Fruit fly (Drosophila melanogaster) Kc167 (cell line): ENCODE data around the gene cry.

Experiments used
- Myc ChIP-seq: fragments of >200 bp; optimal IDR thresholded peaks from 2 replicates; lab custom pipeline; 2017; ENCODE audit warnings: missing external identifiers
- Sin3A ChIP-seq: fragments of >200 bp; optimal IDR thresholded peaks from 2 replicates; lab custom pipeline; 2018; ENCODE audit warnings: missing external identifiers
- h ChIP-seq: fragments of >200 bp; optimal IDR thresholded peaks from 3 replicates; lab custom pipeline; 2018; ENCODE audit warnings: missing external identifiers
- insv ChIP-seq: fragments of >200 bp; optimal IDR thresholded peaks from 3 replicates; lab custom pipeline; 2018; ENCODE audit warnings: missing external identifiers
- psq ChIP-seq: fragments of >200 bp; optimal IDR thresholded peaks from 2 replicates; lab custom pipeline; 2017; ENCODE audit warnings: missing external identifiers
- ttk ChIP-seq: sonication (Bioruptor generic); optimal IDR thresholded peaks from 2 replicates; lab custom pipeline; 2017; ENCODE audit warnings: missing external identifiers

DNA sequence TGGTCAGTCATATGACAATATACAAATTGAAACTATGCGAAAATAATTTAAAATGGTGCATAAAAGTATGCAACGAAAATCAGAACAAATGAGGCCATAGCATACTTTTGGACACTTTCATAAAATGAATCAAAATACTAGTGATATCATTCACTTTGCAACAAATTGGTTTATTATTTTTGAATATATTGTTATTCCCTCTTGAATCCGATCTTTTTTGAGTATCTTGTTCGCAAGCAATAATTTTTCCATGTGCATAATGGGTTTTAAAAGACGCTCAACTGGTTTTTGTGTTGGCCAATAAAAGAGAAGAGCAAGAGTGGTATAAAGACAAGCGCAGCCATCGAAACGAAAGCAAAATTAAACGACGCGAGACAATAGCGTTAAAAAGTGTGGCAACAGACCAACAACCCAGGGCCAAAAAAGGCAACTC is 24.2 kb upstream of the cry start:
- TF ChIP-seq h (lab: Kevin White, UChicago) (no peak), psq (lab: Kevin White, UChicago) (no peak), Myc (lab: Kevin White, UChicago) (no peak), Sin3A (lab: Kevin White, UChicago) (no peak), ttk (no peak), insv (lab: Kevin White, UChicago) (no peak)
